Fruit fly (Drosophila melanogaster): ENCODE measurements around the gene TBC1D23.
A peak's percentile ranks its signal among the peaks of the same experiment; 100 is the strongest.

The TBC1D23 gene

dm6 chr2L:1147656-1148055 is 18.5 kb downstream of the TBC1D23 start (continued):
- TF ChIP-seq CG11504 (tag; optimal IDR thresholded peaks at IDR 0.05) (no peak), Hey (tag; optimal IDR thresholded peaks at IDR 0.05) (no peak), pho (GFP tag; optimal IDR thresholded peaks at IDR 0.05) (no peak), knrl (GFP tag; IDR thresholded peaks at IDR 0.05; ENCODE audit: partially characterized antibody) (0 out of 3 replicates have a peak, but pooled peaks have one; percentile 8), zen (tag; optimal IDR thresholded peaks at IDR 0.05) (no peak), zfh2 (GFP tag; optimal IDR thresholded peaks at IDR 0.05) (no peak), ab (GFP tag; optimal IDR thresholded peaks at IDR 0.05) (no peak), CG14667 (GFP tag; IDR thresholded peaks at IDR 0.05) (no peak), fru (optimal IDR thresholded peaks at IDR 0.05) (no peak), CG2678 (tag; optimal IDR thresholded peaks at IDR 0.05) (no peak), CG1603 (tag; optimal IDR thresholded peaks at IDR 0.05) (no peak), CG4730 (GFP tag; IDR thresholded peaks at IDR 0.05) (no peak), Eip74EF (GFP tag; optimal IDR thresholded peaks at IDR 0.05) (no peak), CG7928 (GFP tag; optimal IDR thresholded peaks at IDR 0.05) (no peak), gt (GFP tag; IDR thresholded peaks at IDR 0.05) (no peak), Dek (tag; optimal IDR thresholded peaks at IDR 0.05) (no peak)

DNA sequence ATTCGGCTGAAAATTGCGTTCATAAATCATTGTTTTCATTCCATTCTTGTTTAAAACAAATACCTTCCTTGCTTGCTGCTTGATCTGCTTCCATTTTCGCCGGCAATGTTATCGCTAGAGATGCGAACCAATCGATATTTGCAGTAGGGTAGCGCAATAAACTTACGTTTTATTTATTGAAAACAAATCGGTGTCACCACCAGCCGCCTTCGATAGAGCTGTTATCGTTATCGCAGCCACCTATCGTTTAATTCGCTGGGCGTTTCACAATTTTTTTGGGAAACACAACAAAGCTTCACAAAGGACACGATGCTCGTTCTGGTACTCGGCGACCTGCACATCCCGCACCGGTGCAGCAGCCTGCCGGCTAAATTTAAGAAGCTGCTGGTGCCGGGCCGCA is 21.4 kb downstream of the TBC1D23 start, which contains the start of the genes Tfb4 and Vps29:
TSS of gene Tfb4 (minus strand) at position 124 of the 400 bp plus-strand sequence.
TSS of gene Vps29 (plus strand) at position 213 of the 400 bp plus-strand sequence.
- no peak for TF ChIP-seq lola (GFP tag; optimal IDR thresholded peaks at IDR 0.05)
- TF ChIP-seq dan (GFP tag; IDR thresholded peaks at IDR 0.05): no peak
- no peak for TF ChIP-seq ac (GFP tag; optimal IDR thresholded peaks at IDR 0.05)
- TF ChIP-seq Sry-β (GFP tag; optimal IDR thresholded peaks at IDR 0.05): no peak
- peak; percentile 9 for TF ChIP-seq ERR (GFP tag; optimal IDR thresholded peaks at IDR 0.05)
- no peak for TF ChIP-seq CG2889 (GFP tag; IDR thresholded peaks at IDR 0.05)
- TF ChIP-seq dimm (GFP tag; IDR thresholded peaks at IDR 0.05): no peak
- TF ChIP-seq CG12071 (GFP tag; optimal IDR thresholded peaks at IDR 0.05): no peak
- TF ChIP-seq CG1832 (GFP tag; optimal IDR thresholded peaks at IDR 0.05): no peak
- no peak for TF ChIP-seq CG3407 (GFP tag; optimal IDR thresholded peaks at IDR 0.05)
- peak; percentile 42 for TF ChIP-seq pum (GFP tag; optimal IDR thresholded peaks at IDR 0.05)
- no peak for TF ChIP-seq fd64A (GFP tag; optimal IDR thresholded peaks at IDR 0.05)
- TF ChIP-seq gfzf (GFP tag; optimal IDR thresholded peaks at IDR 0.05): no peak
- TF ChIP-seq ato (GFP tag; IDR thresholded peaks at IDR 0.05; ENCODE audit: partially characterized antibody): peak; percentile 96
- 0 out of 3 replicates have a peak, but pooled peaks have one; percentile 12 for TF ChIP-seq CG11695 (GFP tag; IDR thresholded peaks at IDR 0.05)
- no peak for TF ChIP-seq Mad (GFP tag; optimal IDR thresholded peaks at IDR 0.05)
- peak; percentile 11 for TF ChIP-seq CG3163 (GFP tag; optimal IDR thresholded peaks at IDR 0.05)
- peak; percentile 5 for TF ChIP-seq CG5245 (GFP tag; optimal IDR thresholded peaks at IDR 0.05)
- no peak for TF ChIP-seq CG10959 (GFP tag; IDR thresholded peaks at IDR 0.05)
- TF ChIP-seq ranshi (GFP tag; IDR thresholded peaks at IDR 0.05): peak; percentile 38; the same call in 1 of the 2 replicates
- TF ChIP-seq Med (GFP tag): peak; percentile 97
- TF ChIP-seq Optix (GFP tag; IDR thresholded peaks at IDR 0.05): no peak
- no peak for TF ChIP-seq CG10462 (GFP tag; optimal IDR thresholded peaks at IDR 0.05)
- no peak for TF ChIP-seq sima (GFP tag; optimal IDR thresholded peaks at IDR 0.05)
- no peak for TF ChIP-seq Hey (tag; optimal IDR thresholded peaks at IDR 0.05)
- TF ChIP-seq CG10366 (GFP tag; IDR thresholded peaks at IDR 0.05): peak; percentile 41; the same call in 1 of the 2 replicates
- TF ChIP-seq vfl (GFP tag; optimal IDR thresholded peaks at IDR 0.05): peak; percentile 52
- TF ChIP-seq esg (GFP tag; conservative IDR thresholded peaks at IDR 0.05): no peak
- TF ChIP-seq CG15011 (GFP tag; optimal IDR thresholded peaks at IDR 0.05): no peak
- peak in 1 of 2 experiments; percentile 61 for TF ChIP-seq crp (GFP tag; optimal IDR thresholded peaks at IDR 0.05)
- no peak for TF ChIP-seq Sox102F (GFP tag; optimal IDR thresholded peaks at IDR 0.05)
- no peak for TF ChIP-seq CTCF (GFP tag; optimal IDR thresholded peaks at IDR 0.05)
- TF ChIP-seq HmgZ (tag; optimal IDR thresholded peaks at IDR 0.05): peak; percentile 56
- TF ChIP-seq CG13287 (GFP tag; IDR thresholded peaks at IDR 0.05; ENCODE audit: partially characterized antibody): peak; percentile 95
- TF ChIP-seq CG9215 (GFP tag; IDR thresholded peaks at IDR 0.05): 0 out of 2 replicates have a peak, but pooled peaks have one; percentile 35
- TF ChIP-seq stwl (tag; optimal IDR thresholded peaks at IDR 0.05): peak; percentile 91

Data from whole organism, embryonic.